Fruit fly (Drosophila melanogaster) whole organism, embryonic: Measurements from ENCODE around the gene Glut4EF.

Source experiments
- Bteb2 ChIP-seq: fragments of 200-800 bp; sonication (Bioruptor generic); optimal IDR thresholded peaks from 2 replicates; lab custom pipeline; 2016; ENCODE audit warnings: missing biosample characterization, missing genetic modification characterization
- CG10366 ChIP-seq: fragments of 200-800 bp; sonication (Bioruptor generic); IDR thresholded peaks from 2 replicates; pipeline ENCODE4 v1.3.6; 2022; ENCODE audit warnings: missing biosample characterization, missing genetic modification characterization
- CG11504 ChIP-seq: fragments of 200-800 bp; sonication (Bioruptor generic); optimal IDR thresholded peaks from 3 replicates; lab custom pipeline; 2019; ENCODE audit warnings: missing biosample characterization, mild to moderate bottlenecking, missing genetic modification characterization, moderate library complexity
- CG12155 ChIP-seq: fragments of 200-800 bp; sonication (Bioruptor generic); optimal IDR thresholded peaks from 3 replicates; lab custom pipeline; 2016; ENCODE audit warnings: missing biosample characterization, missing genetic modification characterization
- CG12219 ChIP-seq: fragments of 200-800 bp; sonication (Bioruptor generic); optimal IDR thresholded peaks from 3 replicates; lab custom pipeline; 2018; ENCODE audit warnings: missing biosample characterization, mild to moderate bottlenecking, missing genetic modification characterization
- CG12299 ChIP-seq: fragments of 200-800 bp; sonication (Bioruptor generic); optimal IDR thresholded peaks from 2 replicates; lab custom pipeline; 2018; ENCODE audit warnings: missing biosample characterization, mild to moderate bottlenecking, missing genetic modification characterization
- CG13287 ChIP-seq: fragments of 200-800 bp; sonication (Bioruptor generic); IDR thresholded peaks from 2 replicates; pipeline ENCODE4 v1.3.6; 2022; ENCODE audit warnings: missing biosample characterization, missing genetic modification characterization; ENCODE audit not compliant: partially characterized antibody
- CG14050 ChIP-seq: fragments of 200-800 bp; sonication (Bioruptor generic); IDR thresholded peaks from 3 replicates; pipeline ENCODE4 v1.3.6; 2022; ENCODE audit warnings: missing biosample characterization, missing genetic modification characterization
- CG14667 ChIP-seq: fragments of 200-800 bp; sonication (Bioruptor generic); IDR thresholded peaks from 2 replicates; pipeline ENCODE4 v1.3.6; 2022; ENCODE audit warnings: missing biosample characterization, missing genetic modification characterization
- CG15073 ChIP-seq: fragments of 200-800 bp; sonication (Bioruptor generic); optimal IDR thresholded peaks from 2 replicates; lab custom pipeline; 2016; ENCODE audit warnings: missing biosample characterization, missing genetic modification characterization
- CG16779 ChIP-seq: fragments of 200-800 bp; sonication (Bioruptor generic); IDR thresholded peaks from 2 replicates; pipeline ENCODE4 v1.3.6; 2022; ENCODE audit warnings: missing biosample characterization, missing genetic modification characterization
- CG17361 ChIP-seq: fragments of 200-800 bp; sonication (Bioruptor generic); IDR thresholded peaks from 3 replicates; pipeline ENCODE4 v1.3.6; 2022; ENCODE audit warnings: missing biosample characterization, missing genetic modification characterization
- CG17385 ChIP-seq: fragments of 200-800 bp; sonication (Bioruptor generic); optimal IDR thresholded peaks from 3 replicates; lab custom pipeline; 2018; ENCODE audit warnings: missing biosample characterization, mild to moderate bottlenecking, missing genetic modification characterization
- CG34422 ChIP-seq: fragments of 200-800 bp; sonication (Bioruptor generic); IDR thresholded peaks from 3 replicates; pipeline ENCODE4 v1.3.6; 2022; ENCODE audit warnings: missing biosample characterization, missing genetic modification characterization
- CG4730 ChIP-seq: fragments of 200-800 bp; sonication (Bioruptor generic); IDR thresholded peaks from 2 replicates; pipeline ENCODE4 v1.3.6; 2022; ENCODE audit warnings: missing biosample characterization, missing genetic modification characterization
- CG4854 ChIP-seq: fragments of 200-800 bp; sonication (Bioruptor generic); optimal IDR thresholded peaks from 2 replicates; lab custom pipeline; 2016; ENCODE audit warnings: missing biosample characterization, missing genetic modification characterization, inconsistent platforms
- CG7963 ChIP-seq: fragments of 200-800 bp; sonication (Bioruptor generic); IDR thresholded peaks from 3 replicates; pipeline ENCODE4 v1.3.6; 2022; ENCODE audit warnings: missing biosample characterization, missing genetic modification characterization; ENCODE audit not compliant: partially characterized antibody
- CG7987 ChIP-seq: fragments of 200-800 bp; sonication (Bioruptor generic); optimal IDR thresholded peaks from 2 replicates; lab custom pipeline; 2018; ENCODE audit warnings: missing biosample characterization, mild to moderate bottlenecking, missing genetic modification characterization, moderate library complexity
- CG9817 ChIP-seq: fragments of 200-800 bp; sonication (Bioruptor generic); optimal IDR thresholded peaks from 2 replicates; lab custom pipeline; 2018; ENCODE audit warnings: missing biosample characterization, mild to moderate bottlenecking, missing genetic modification characterization, moderate library complexity
- CG9876 ChIP-seq: fragments of 200-800 bp; sonication (Bioruptor generic); optimal IDR thresholded peaks from 2 replicates; lab custom pipeline; 2016; ENCODE audit warnings: missing biosample characterization, missing genetic modification characterization
- Doc2 ChIP-seq: fragments of 200-800 bp; sonication (Bioruptor generic); IDR thresholded peaks from 2 replicates; pipeline ENCODE4 v1.3.6; 2022; ENCODE audit warnings: missing biosample characterization, missing genetic modification characterization
- Doc3 ChIP-seq: fragments of 200-800 bp; sonication (Bioruptor generic); IDR thresholded peaks from 3 replicates; pipeline ENCODE4 v1.3.6; 2022; ENCODE audit warnings: missing biosample characterization, missing genetic modification characterization; ENCODE audit not compliant: partially characterized antibody
- HmgZ ChIP-seq: fragments of 200-800 bp; sonication (Bioruptor generic); optimal IDR thresholded peaks from 2 replicates; lab custom pipeline; 2018; ENCODE audit warnings: missing biosample characterization, mild to moderate bottlenecking, missing genetic modification characterization
- Kr ChIP-seq: fragments of 200-800 bp; sonication (Bioruptor generic); optimal IDR thresholded peaks from 2 replicates; lab custom pipeline; 2017; ENCODE audit warnings: missing biosample characterization, mild to moderate bottlenecking, missing genetic modification characterization
- Lhr ChIP-seq: fragments of 200-800 bp; sonication (Bioruptor generic); optimal IDR thresholded peaks from 3 replicates; lab custom pipeline; 2017; ENCODE audit warnings: mild to moderate bottlenecking, missing biosample characterization, missing genetic modification reagents, missing genetic modification characterization
- Lpt ChIP-seq: fragments of >200 bp; optimal IDR thresholded peaks from 2 replicates; lab custom pipeline; 2018; ENCODE audit warnings: missing biosample characterization, missing genetic modification characterization
- Max ChIP-seq: fragments of 200-800 bp; sonication (Bioruptor generic); optimal IDR thresholded peaks from 2 replicates; lab custom pipeline; 2016; ENCODE audit warnings: missing biosample characterization, mild to moderate bottlenecking, missing genetic modification characterization
- Optix ChIP-seq: fragments of 200-800 bp; sonication (Bioruptor generic); IDR thresholded peaks from 3 replicates; pipeline ENCODE4 v1.3.6; 2022; ENCODE audit warnings: missing biosample characterization, missing genetic modification characterization
- Ptx1 ChIP-seq: fragments of 200-800 bp; sonication (Bioruptor generic); IDR thresholded peaks from 2 replicates; pipeline ENCODE4 v1.3.6; 2022; ENCODE audit warnings: missing biosample characterization, missing genetic modification characterization
- Scr ChIP-seq: fragments of 200-800 bp; sonication (Bioruptor generic); IDR thresholded peaks from 2 replicates; pipeline ENCODE4 v1.3.6; 2022; ENCODE audit warnings: missing biosample characterization, missing genetic modification characterization; ENCODE audit not compliant: partially characterized antibody
- Sry-δ ChIP-seq: fragments of 200-800 bp; sonication (Bioruptor generic); optimal IDR thresholded peaks from 2 replicates; lab custom pipeline; 2016; ENCODE audit warnings: missing biosample characterization, missing genetic modification characterization
- Vsx1 ChIP-seq: fragments of 200-800 bp; sonication (Bioruptor generic); optimal IDR thresholded peaks from 2 replicates; lab custom pipeline; 2017; ENCODE audit warnings: missing biosample characterization, mild to moderate bottlenecking, missing genetic modification characterization, missing genetic modification reagents
- Xrp1 ChIP-seq: fragments of 200-800 bp; sonication (Bioruptor generic); IDR thresholded peaks from 2 replicates; pipeline ENCODE4 v1.3.6; 2022; ENCODE audit warnings: missing biosample characterization, missing genetic modification characterization
- ap ChIP-seq: fragments of 200-800 bp; sonication (Bioruptor generic); IDR thresholded peaks from 2 replicates; pipeline ENCODE4 v1.3.6; 2022; ENCODE audit warnings: missing biosample characterization, missing genetic modification characterization
- bowl ChIP-seq: fragments of 200-800 bp; sonication (Bioruptor generic); IDR thresholded peaks from 2 replicates; pipeline ENCODE4 v1.3.6; 2022; ENCODE audit warnings: missing biosample characterization, missing genetic modification characterization
- croc ChIP-seq: fragments of 200-800 bp; sonication (Bioruptor generic); conservative IDR thresholded peaks from 3 replicates; pipeline ENCODE4 v1.3.6; 2022; ENCODE audit warnings: missing biosample characterization, missing genetic modification characterization
- dan ChIP-seq: fragments of 200-800 bp; sonication (Bioruptor generic); IDR thresholded peaks from 2 replicates; pipeline ENCODE4 v1.3.6; 2022; ENCODE audit warnings: missing biosample characterization, missing genetic modification characterization
- exex ChIP-seq: fragments of 200-800 bp; sonication (Bioruptor generic); optimal IDR thresholded peaks from 4 replicates; lab custom pipeline; 2018; ENCODE audit warnings: missing biosample characterization, mild to moderate bottlenecking, missing genetic modification characterization, moderate library complexity
- fd96Cb ChIP-seq: fragments of 200-800 bp; sonication (Bioruptor generic); optimal IDR thresholded peaks from 2 replicates; lab custom pipeline; 2018; ENCODE audit warnings: missing biosample characterization, mild to moderate bottlenecking, missing genetic modification characterization, moderate library complexity
- gro ChIP-seq: fragments of 200-800 bp; sonication (Bioruptor generic); optimal IDR thresholded peaks from 2 replicates; lab custom pipeline; 2016; ENCODE audit warnings: missing biosample characterization, missing genetic modification characterization
- gsb-n ChIP-seq: fragments of 200-800 bp; sonication (Bioruptor generic); optimal IDR thresholded peaks from 3 replicates; lab custom pipeline; 2018; ENCODE audit warnings: missing biosample characterization, mild to moderate bottlenecking, missing genetic modification characterization
- ind ChIP-seq: fragments of 200-800 bp; sonication (Bioruptor generic); optimal IDR thresholded peaks from 3 replicates; lab custom pipeline; 2016; ENCODE audit warnings: missing biosample characterization, missing genetic modification characterization
- jigr1 ChIP-seq: fragments of 200-800 bp; sonication (Bioruptor generic); IDR thresholded peaks from 3 replicates; pipeline ENCODE4 v1.3.6; 2022; ENCODE audit warnings: missing biosample characterization, missing genetic modification characterization
- ken ChIP-seq: fragments of 200-800 bp; sonication (Bioruptor generic); IDR thresholded peaks from 3 replicates; pipeline ENCODE4 v1.3.6; 2022; ENCODE audit warnings: missing biosample characterization, missing genetic modification characterization
- kni ChIP-seq: fragments of 200-800 bp; sonication (Bioruptor generic); optimal IDR thresholded peaks from 3 replicates; lab custom pipeline; 2017; ENCODE audit warnings: mild to moderate bottlenecking, missing biosample characterization, missing genetic modification reagents, missing genetic modification characterization
- pb ChIP-seq: fragments of 200-800 bp; sonication (Bioruptor generic); optimal IDR thresholded peaks from 3 replicates; lab custom pipeline; 2016; ENCODE audit warnings: missing biosample characterization, missing genetic modification characterization
- pzg ChIP-seq: fragments of 200-800 bp; sonication (Bioruptor generic); optimal IDR thresholded peaks from 3 replicates; lab custom pipeline; 2018; ENCODE audit warnings: missing biosample characterization, mild to moderate bottlenecking, missing genetic modification characterization, moderate library complexity
- ranshi ChIP-seq: fragments of 200-800 bp; sonication (Bioruptor generic); IDR thresholded peaks from 2 replicates; pipeline ENCODE4 v1.3.6; 2022; ENCODE audit warnings: missing biosample characterization, missing genetic modification characterization
- sens-2 ChIP-seq: fragments of 200-800 bp; sonication (Bioruptor generic); IDR thresholded peaks from 2 replicates; pipeline ENCODE4 v1.3.6; 2022; ENCODE audit warnings: missing biosample characterization, missing genetic modification characterization
- so ChIP-seq: fragments of 200-800 bp; sonication (Bioruptor generic); IDR thresholded peaks from 3 replicates; pipeline ENCODE4 v1.3.6; 2022; ENCODE audit warnings: missing biosample characterization, missing genetic modification characterization
- tna ChIP-seq: fragments of 200-800 bp; sonication (Bioruptor generic); IDR thresholded peaks from 2 replicates; pipeline ENCODE4 v1.3.6; 2022; ENCODE audit warnings: missing biosample characterization, missing genetic modification characterization; ENCODE audit not compliant: partially characterized antibody
- zen ChIP-seq: fragments of 200-800 bp; sonication (Bioruptor generic); optimal IDR thresholded peaks from 3 replicates; lab custom pipeline; 2018; ENCODE audit warnings: missing biosample characterization, mild to moderate bottlenecking, missing genetic modification characterization, moderate library complexity

The Glut4EF gene

dm6 chr3R:9938495-9938894 is 64.0 kb downstream of the Glut4EF start (continued):
- no peak for TF ChIP-seq Doc3 (GFP tag; lab: Robert Waterston, UW)
- TF ChIP-seq so: no peak
- TF ChIP-seq Doc2 (GFP tag; lab: Robert Waterston, UW): no peak
- no peak for TF ChIP-seq Scr (GFP tag; lab: Robert Waterston, UW)
- TF ChIP-seq dan (GFP tag; lab: Robert Waterston, UW): no peak
- no peak for TF ChIP-seq CG9876 (GFP tag; lab: Kevin White, UChicago)
- TF ChIP-seq Sry-δ (GFP tag; lab: Kevin White, UChicago): no peak
- TF ChIP-seq CG17361: peak; percentile 36; the same call in 1 of the 3 replicates
- no peak for TF ChIP-seq CG7963 (GFP tag; lab: Robert Waterston, UW)
- no peak for TF ChIP-seq exex (tag; lab: Kevin White, UChicago)
- TF ChIP-seq Lhr (GFP tag; lab: Kevin White, UChicago): no peak
- no peak for TF ChIP-seq fd96Cb (tag; lab: Kevin White, UChicago)
- TF ChIP-seq tna (GFP tag; lab: Robert Waterston, UW): no peak
- TF ChIP-seq Lpt: no peak
- TF ChIP-seq CG11504: peak; percentile 47
- no peak for TF ChIP-seq CG15073 (GFP tag; lab: Kevin White, UChicago)
- TF ChIP-seq gro (GFP tag; lab: Kevin White, UChicago): peak; percentile 14
- TF ChIP-seq CG7987 (GFP tag; lab: Kevin White, UChicago): no peak
- no peak for TF ChIP-seq CG16779 (GFP tag; lab: Robert Waterston, UW)
- no peak for TF ChIP-seq CG13287 (GFP tag; lab: Robert Waterston, UW)
- TF ChIP-seq CG12299: no peak
- no peak for TF ChIP-seq Kr
- TF ChIP-seq Optix: no peak
- no peak for TF ChIP-seq ap (GFP tag; lab: Robert Waterston, UW)
- no peak for TF ChIP-seq ken (GFP tag; lab: Robert Waterston, UW)
- TF ChIP-seq sens-2: no peak
- no peak for TF ChIP-seq pb (GFP tag; lab: Kevin White, UChicago)
- TF ChIP-seq HmgZ (tag; lab: Kevin White, UChicago): peak; percentile 15
- TF ChIP-seq CG14050 (GFP tag; lab: Robert Waterston, UW): no peak
- TF ChIP-seq ranshi (GFP tag; lab: Robert Waterston, UW): 0 out of 2 replicates have a peak, but pooled peaks have one; percentile 29
- no peak for TF ChIP-seq CG4730 (GFP tag; lab: Robert Waterston, UW)
- TF ChIP-seq Vsx1 (GFP tag; lab: Kevin White, UChicago): no peak
- TF ChIP-seq CG9817 (tag; lab: Kevin White, UChicago): peak; percentile 6
- no peak for TF ChIP-seq jigr1
- no peak for TF ChIP-seq CG34422 (GFP tag; lab: Robert Waterston, UW)
- no peak for TF ChIP-seq Ptx1 (GFP tag; lab: Robert Waterston, UW)
- TF ChIP-seq CG10366 (GFP tag; lab: Robert Waterston, UW): peak; percentile 64
- TF ChIP-seq CG12219 (GFP tag; lab: Kevin White, UChicago): no peak
- TF ChIP-seq pzg: no peak
- TF ChIP-seq Bteb2 (GFP tag; lab: Kevin White, UChicago): no peak
- TF ChIP-seq ind: peak; percentile 26
- TF ChIP-seq CG4854 (GFP tag; lab: Kevin White, UChicago): no peak
- no peak for TF ChIP-seq croc (GFP tag; lab: Robert Waterston, UW)
- peak; percentile 39 for TF ChIP-seq CG17385 (GFP tag; lab: Kevin White, UChicago)
- TF ChIP-seq CG14667 (GFP tag; lab: Robert Waterston, UW): no peak
- TF ChIP-seq bowl (GFP tag; lab: Robert Waterston, UW): 0 out of 2 replicates have a peak, but pooled peaks have one; percentile 18
- TF ChIP-seq zen (tag; lab: Kevin White, UChicago): no peak
- TF ChIP-seq Xrp1: no peak
- no peak for TF ChIP-seq gsb-n
- no peak for TF ChIP-seq CG12155 (GFP tag; lab: Kevin White, UChicago)
- no peak for TF ChIP-seq Max
- no peak for TF ChIP-seq kni (GFP tag; lab: Kevin White, UChicago)
